Worm (Caenorhabditis elegans) whole organism, L4 larva: ENCODE results near the gene Y15E3A.3.

ENCODE experiments used
- F37D6.2 ChIP-seq: sonication (generic microtip); optimal IDR thresholded peaks from 2 replicates; lab custom pipeline; 2016; ENCODE audit warnings: mild to moderate bottlenecking, missing genetic modification characterization, missing compliant biosample characterization
- F44E2.7 ChIP-seq: fragments of 200-800 bp; sonication (Bioruptor generic); IDR thresholded peaks from 2 replicates; pipeline ENCODE4 v2.1.2; 2022; ENCODE audit warnings: missing genetic modification characterization, missing compliant biosample characterization
- Y48G9A.11 ChIP-seq: fragments of 200-800 bp; sonication (Bioruptor generic); IDR thresholded peaks from 2 replicates; pipeline ENCODE4 v1.3.6; 2022; ENCODE audit warnings: missing genetic modification reagents, missing genetic modification characterization, missing compliant biosample characterization
- Y5F2A.4 ChIP-seq: fragments of 200-800 bp; sonication (Bioruptor generic); optimal IDR thresholded peaks from 2 replicates; lab custom pipeline; 2018; ENCODE audit warnings: mild to moderate bottlenecking, missing genetic modification characterization, missing compliant biosample characterization
- ZK546.5 ChIP-seq, 2 experiments: sonication (generic microtip); optimal IDR thresholded peaks; 2 replicates each; lab custom pipeline; 2017; ENCODE audit warnings: missing biosample characterization in 2 of 2, missing genetic modification characterization in 2 of 2
- aha-1 ChIP-seq: fragments of 150-350 bp; peaks from one replicate; lab custom pipeline; 2014; ENCODE audit warnings: missing biosample characterization, missing genetic modification characterization
- ama-1 ChIP-seq: fragments of 150-350 bp; optimal IDR thresholded peaks from 2 replicates; lab custom pipeline; 2014; ENCODE audit warnings: inconsistent platforms, mixed read lengths
- arid-1 ChIP-seq: fragments of 200-800 bp; sonication (Bioruptor generic); conservative IDR thresholded peaks from 2 replicates; pipeline ENCODE4 v1.3.6; 2022; ENCODE audit warnings: missing genetic modification reagents, missing genetic modification characterization, missing compliant biosample characterization
- ceh-32 ChIP-seq: sonication (generic microtip); optimal IDR thresholded peaks from 2 replicates; lab custom pipeline; 2016; ENCODE audit warnings: mild to moderate bottlenecking, missing genetic modification characterization, missing compliant biosample characterization; ENCODE audit not compliant: poor library complexity
- ces-1 ChIP-seq: fragments of 150-350 bp; sonication (generic microtip); optimal IDR thresholded peaks from 4 replicates; lab custom pipeline; 2014; ENCODE audit warnings: missing biosample characterization, missing genetic modification reagents, missing genetic modification characterization
- daf-12 ChIP-seq: fragments of 150-350 bp; optimal IDR thresholded peaks from 2 replicates; lab custom pipeline; 2014; ENCODE audit warnings: missing biosample characterization, missing genetic modification reagents, missing genetic modification characterization
- daf-16 ChIP-seq, 3 experiments: sonication (generic microtip); optimal IDR thresholded peaks; 2 replicates each; lab custom pipeline; 2016 to 2017; ENCODE audit warnings: missing genetic modification characterization in 3 of 3, missing genetic modification reagents in 3 of 3, mild to moderate bottlenecking in 2 of 3, missing compliant biosample characterization in 2 of 3, missing biosample characterization in 1 of 3, moderate library complexity in 1 of 3
- daf-19 ChIP-seq: fragments of 200-800 bp; sonication (Bioruptor generic); conservative IDR thresholded peaks from 2 replicates; pipeline ENCODE4 v1.3.6; 2022; ENCODE audit warnings: missing genetic modification characterization, missing compliant biosample characterization
- daf-8 ChIP-seq: fragments of 200-800 bp; sonication (Bioruptor generic); IDR thresholded peaks from 2 replicates; pipeline ENCODE4 v1.3.6; 2022; ENCODE audit warnings: missing genetic modification characterization, missing compliant biosample characterization
- dmd-6 ChIP-seq: fragments of 200-800 bp; sonication (Bioruptor generic); IDR thresholded peaks from 2 replicates; pipeline ENCODE4 v1.3.6; 2022; ENCODE audit warnings: missing genetic modification reagents, missing genetic modification characterization, missing compliant biosample characterization
- fkh-10 ChIP-seq: fragments of 150-350 bp; optimal IDR thresholded peaks from 2 replicates; lab custom pipeline; 2014; ENCODE audit warnings: missing biosample characterization, missing genetic modification reagents, missing genetic modification characterization
- hlh-30 ChIP-seq: sonication (generic microtip); optimal IDR thresholded peaks from 2 replicates; lab custom pipeline; 2017; ENCODE audit warnings: antibody characterized with exemption, mild to moderate bottlenecking, missing genetic modification characterization, missing compliant biosample characterization; ENCODE audit not compliant: insufficient read depth
- lin-1 ChIP-seq: fragments of 200-800 bp; sonication (Bioruptor generic); IDR thresholded peaks from 2 replicates; pipeline ENCODE4 v1.3.6; 2022; ENCODE audit warnings: missing genetic modification reagents, missing genetic modification characterization, missing compliant biosample characterization
- lin-13 ChIP-seq: fragments of 150-350 bp; optimal IDR thresholded peaks from 2 replicates; lab custom pipeline; 2014; ENCODE audit warnings: missing biosample characterization, missing genetic modification reagents, missing genetic modification characterization
- lin-29 ChIP-seq: fragments of 200-800 bp; sonication (Bioruptor generic); IDR thresholded peaks from 2 replicates; pipeline ENCODE4 v1.3.6; 2022; ENCODE audit warnings: missing genetic modification reagents, missing genetic modification characterization, missing compliant biosample characterization
- lin-38 ChIP-seq: fragments of 200-800 bp; sonication (Bioruptor generic); IDR thresholded peaks from 2 replicates; pipeline ENCODE4 v1.3.6; 2022; ENCODE audit warnings: missing genetic modification reagents, missing genetic modification characterization, missing compliant biosample characterization
- lsy-2 ChIP-seq, 2 experiments: fragments of 150-350 bp in 1 of 2; sonication (generic microtip) in 1 of 2; optimal IDR thresholded peaks; 2 replicates each; lab custom pipeline; 2014 to 2017; ENCODE audit warnings: missing biosample characterization in 2 of 2, missing genetic modification characterization in 2 of 2
- madf-5 ChIP-seq, 2 experiments: fragments of 200-800 bp; sonication (Bioruptor generic); IDR thresholded peaks; 2 replicates each; pipeline ENCODE4 v1.3.6; 2022; ENCODE audit warnings: missing compliant biosample characterization in 2 of 2, missing genetic modification characterization in 2 of 2
- madf-9 ChIP-seq: fragments of 200-800 bp; sonication (Bioruptor generic); conservative IDR thresholded peaks from 2 replicates; pipeline ENCODE4 v1.3.6; 2022; ENCODE audit warnings: missing genetic modification reagents, missing genetic modification characterization, missing compliant biosample characterization
- mdl-1 ChIP-seq, 2 experiments: fragments of 150-350 bp in 1 of 2; sonication (generic microtip) in 1 of 2; optimal IDR thresholded peaks; 2 replicates each; lab custom pipeline; 2014 to 2017; ENCODE audit warnings: missing biosample characterization in 2 of 2, missing genetic modification characterization in 2 of 2
- mep-1 ChIP-seq: fragments of 150-350 bp; sonication (generic microtip); optimal IDR thresholded peaks from 3 replicates; lab custom pipeline; 2014; ENCODE audit warnings: missing biosample characterization, missing genetic modification characterization
- mes-2 ChIP-seq: sonication (generic microtip); optimal IDR thresholded peaks from 2 replicates; lab custom pipeline; 2016; ENCODE audit warnings: missing genotype, mild to moderate bottlenecking, missing genetic modification characterization, missing compliant biosample characterization; ENCODE audit not compliant: poor library complexity, severe bottlenecking
- mxl-3 ChIP-seq: fragments of 200-800 bp; sonication (Bioruptor generic); optimal IDR thresholded peaks from 2 replicates; lab custom pipeline; 2018; ENCODE audit warnings: mild to moderate bottlenecking, missing genetic modification characterization, missing compliant biosample characterization
- nhr-102 ChIP-seq: sonication (generic microtip); optimal IDR thresholded peaks from 2 replicates; lab custom pipeline; 2016; ENCODE audit warnings: mild to moderate bottlenecking, missing genetic modification characterization, moderate library complexity, missing compliant biosample characterization
- nhr-11 ChIP-seq: fragments of 150-350 bp; optimal IDR thresholded peaks from 2 replicates; lab custom pipeline; 2014; ENCODE audit warnings: missing biosample characterization, missing genetic modification characterization
- nhr-28 ChIP-seq: fragments of 150-350 bp; optimal IDR thresholded peaks from 2 replicates; lab custom pipeline; 2014; ENCODE audit warnings: missing biosample characterization, missing genetic modification characterization
- saeg-2 ChIP-seq: fragments of 200-800 bp; sonication (Bioruptor generic); IDR thresholded peaks from 2 replicates; pipeline ENCODE4 v1.3.6; 2022; ENCODE audit warnings: missing genetic modification reagents, missing genetic modification characterization, missing compliant biosample characterization
- sdz-12 ChIP-seq: fragments of 200-800 bp; sonication (Bioruptor generic); optimal IDR thresholded peaks from 2 replicates; lab custom pipeline; 2018; ENCODE audit warnings: mild to moderate bottlenecking, missing genetic modification characterization, missing compliant biosample characterization
- set-16 ChIP-seq: fragments of 200-800 bp; sonication (Bioruptor generic); IDR thresholded peaks from 2 replicates; pipeline ENCODE4 v1.3.6; 2022; ENCODE audit warnings: missing genetic modification reagents, missing genetic modification characterization, missing compliant biosample characterization
- skn-1 ChIP-seq: fragments of 150-350 bp; optimal IDR thresholded peaks from 2 replicates; lab custom pipeline; 2014; ENCODE audit warnings: missing biosample characterization, missing genetic modification characterization
- snpc-1.2 ChIP-seq: fragments of 200-800 bp; sonication (Bioruptor generic); IDR thresholded peaks from 2 replicates; pipeline ENCODE4 v1.3.6; 2022; ENCODE audit warnings: missing genetic modification reagents, missing genetic modification characterization, missing compliant biosample characterization
- spr-1 ChIP-seq: sonication (generic microtip); optimal IDR thresholded peaks from 2 replicates; lab custom pipeline; 2016; ENCODE audit warnings: mild to moderate bottlenecking, missing genetic modification characterization, missing compliant biosample characterization
- unc-130 ChIP-seq: sonication (generic microtip); optimal IDR thresholded peaks from 2 replicates; lab custom pipeline; 2016; ENCODE audit warnings: missing genetic modification reagents, missing genetic modification characterization, missing compliant biosample characterization
- unc-62 ChIP-seq, 3 experiments: fragments of 150-350 bp in 1 of 3; sonication (generic microtip); optimal IDR thresholded peaks in 2 of 3; peaks in 1 of 3; 1 replicate in 1 of 3; 2 replicates in 2 of 3; lab custom pipeline; 2014 to 2017; ENCODE audit warnings: missing biosample characterization in 3 of 3, missing genetic modification characterization in 3 of 3, missing genetic modification reagents in 3 of 3, missing genotype in 1 of 3
- vab-7 ChIP-seq: fragments of 200-800 bp; sonication (Bioruptor generic); IDR thresholded peaks from 2 replicates; pipeline ENCODE4 v1.3.6; 2022; ENCODE audit warnings: missing genetic modification reagents, missing genetic modification characterization, missing compliant biosample characterization
- zag-1 ChIP-seq: fragments of 150-350 bp; optimal IDR thresholded peaks from 2 replicates; lab custom pipeline; 2014; ENCODE audit warnings: missing biosample characterization, missing genetic modification characterization
- zfp-2 ChIP-seq: sonication (generic microtip); optimal IDR thresholded peaks from 2 replicates; lab custom pipeline; 2016; ENCODE audit warnings: mild to moderate bottlenecking, missing genetic modification characterization, missing compliant biosample characterization
- zip-2 ChIP-seq: fragments of 150-350 bp; optimal IDR thresholded peaks from 2 replicates; lab custom pipeline; 2014; ENCODE audit warnings: missing biosample characterization, missing genetic modification characterization

Gene Y15E3A.3

DNA sequence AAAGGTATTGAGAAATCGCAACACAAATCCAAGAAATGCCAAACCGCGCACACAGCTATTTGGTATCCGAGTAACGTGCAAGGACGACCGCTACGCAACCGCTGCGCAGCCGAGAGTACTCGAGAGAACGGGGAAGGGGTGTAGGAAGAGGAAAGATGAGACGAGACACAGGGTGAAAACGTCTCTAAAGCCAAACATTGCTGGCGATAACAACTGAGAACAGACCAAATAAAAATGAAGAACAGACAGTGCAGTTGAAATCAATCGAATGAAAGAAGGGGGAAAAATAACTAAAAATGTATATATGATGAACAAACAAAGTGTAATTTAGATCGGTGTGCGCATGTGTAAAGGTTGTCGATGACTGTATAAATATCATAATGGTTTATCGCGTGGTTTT lies 44.4 kb downstream of the Y15E3A.3 start (continued):
- TF ChIP-seq nhr-102 (tag; lab: Kevin White, UChicago), result no peak

DNA sequence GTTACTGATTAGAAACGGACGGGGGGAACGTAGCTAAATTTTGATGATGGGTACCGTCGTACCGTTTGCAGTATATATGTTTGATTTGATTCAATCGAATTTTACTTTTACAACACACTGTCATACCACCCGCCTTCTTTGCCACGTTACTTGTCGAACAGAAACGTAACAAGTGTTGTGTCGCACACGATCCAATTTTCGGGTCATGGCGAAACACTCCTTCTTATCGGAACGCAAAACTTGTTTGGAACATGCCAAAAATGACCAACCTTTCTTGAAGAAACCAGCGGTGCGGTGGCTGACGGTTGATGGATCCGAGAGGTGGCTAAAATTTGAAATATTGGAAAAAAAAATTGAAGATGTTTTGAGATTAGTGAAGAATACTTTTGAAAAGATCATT lies 45.3 kb downstream of the Y15E3A.3 start:
- TF ChIP-seq ZK546.5 (tag; optimal IDR thresholded peaks at IDR 0.05; lab: Kevin White, UChicago) (no peak), ceh-32 (tag; lab: Kevin White, UChicago) (no peak), vab-7 (GFP tag; lab: Robert Waterston, UW) (no peak), F44E2.7 (GFP tag; lab: Robert Waterston, UW) (no peak), sdz-12 (GFP tag; lab: Kevin White, UChicago) (no peak), saeg-2 (GFP tag; lab: Robert Waterston, UW) (no peak), F37D6.2 (tag; lab: Kevin White, UChicago) (no peak), madf-5 (GFP tag; IDR thresholded peaks at IDR 0.05; lab: Robert Waterston, UW) (no peak), zip-2 (tag; lab: Kevin White, UChicago) (no peak), mdl-1 (tag; optimal IDR thresholded peaks at IDR 0.05; lab: Kevin White, UChicago) (peak in 1 of 2 experiments; percentile 12), unc-62 (GFP tag; optimal IDR thresholded peaks at IDR 0.05 in 1 of 2; lab: Kevin White, UChicago) (peak in 1 of 2 experiments; percentile 54), unc-62 (tag; optimal IDR thresholded peaks at IDR 0.05; lab: Kevin White, UChicago) (no peak), unc-130 (GFP tag; lab: Kevin White, UChicago) (no peak), spr-1 (no peak), daf-8 (GFP tag; lab: Robert Waterston, UW) (no peak), aha-1 (tag; lab: Kevin White, UChicago) (no peak), ama-1 (lab: Kevin White, UChicago) (no peak), lin-29 (GFP tag; lab: Robert Waterston, UW) (no peak), fkh-10 (GFP tag; lab: Kevin White, UChicago) (no peak), Y5F2A.4 (GFP tag; lab: Kevin White, UChicago) (no peak), skn-1 (tag; lab: Kevin White, UChicago) (no peak), lin-13 (no peak), mes-2 (no peak), nhr-11 (tag; lab: Kevin White, UChicago) (no peak), Y48G9A.11 (no peak), lin-1 (GFP tag; lab: Robert Waterston, UW) (no peak), daf-12 (no peak), hlh-30 (tag; lab: Kevin White, UChicago) (peak; percentile 15), mep-1 (tag; lab: Kevin White, UChicago) (no peak), mxl-3 (GFP tag; lab: Kevin White, UChicago) (peak; percentile 62), daf-19 (GFP tag; lab: Robert Waterston, UW) (no peak), madf-9 (GFP tag; lab: Robert Waterston, UW) (no peak), lin-38 (GFP tag; lab: Robert Waterston, UW) (no peak), snpc-1.2 (GFP tag; lab: Robert Waterston, UW) (no peak), set-16 (GFP tag; lab: Robert Waterston, UW) (no peak), zfp-2 (tag; lab: Kevin White, UChicago) (no peak), nhr-28 (tag; lab: Kevin White, UChicago) (peak; percentile 5), lsy-2 (tag; optimal IDR thresholded peaks at IDR 0.05; lab: Kevin White, UChicago) (no peak), ces-1 (GFP tag; lab: Kevin White, UChicago) (no peak), arid-1 (GFP tag; lab: Robert Waterston, UW) (no peak), daf-16 (GFP tag; optimal IDR thresholded peaks at IDR 0.05; lab: Kevin White, UChicago) (no peak), daf-16 (tag; optimal IDR thresholded peaks at IDR 0.05; lab: Kevin White, UChicago) (peak; percentile 14), zag-1 (tag; lab: Kevin White, UChicago) (no peak), dmd-6 (GFP tag; lab: Robert Waterston, UW) (no peak)
